Worm (Caenorhabditis elegans) whole organism, late embryonic: Measurements from ENCODE around the gene srbc-11.

Source experiments
- C38D4.7 ChIP-seq: fragments of 200-800 bp; sonication (Bioruptor generic); optimal IDR thresholded peaks from 2 replicates; lab custom pipeline; 2018; ENCODE audit warnings: mild to moderate bottlenecking, missing genetic modification characterization, moderate library complexity, missing compliant biosample characterization
- F13H6.1 ChIP-seq: sonication (generic microtip); optimal IDR thresholded peaks from 2 replicates; lab custom pipeline; 2016; ENCODE audit warnings: missing genetic modification characterization, missing compliant biosample characterization
- Y22D7AL.16 ChIP-seq: sonication (generic microtip); optimal IDR thresholded peaks from 2 replicates; lab custom pipeline; 2016; ENCODE audit warnings: missing genetic modification characterization, missing compliant biosample characterization
- ama-1 ChIP-seq: fragments of 150-350 bp; optimal IDR thresholded peaks from 2 replicates; lab custom pipeline; 2014
- ceh-14 ChIP-seq: sonication (generic microtip); optimal IDR thresholded peaks from 2 replicates; lab custom pipeline; 2016; ENCODE audit warnings: missing genotype, missing genetic modification characterization, missing compliant biosample characterization
- ceh-19 ChIP-seq: fragments of 200-800 bp; sonication (Bioruptor generic); optimal IDR thresholded peaks from 2 replicates; lab custom pipeline; 2018; ENCODE audit warnings: mild to moderate bottlenecking, missing genetic modification characterization, missing compliant biosample characterization
- ceh-2 ChIP-seq: sonication (generic microtip); optimal IDR thresholded peaks from 2 replicates; lab custom pipeline; 2016; ENCODE audit warnings: missing genotype, missing genetic modification characterization, missing compliant biosample characterization
- ceh-22 ChIP-seq: sonication (generic microtip); optimal IDR thresholded peaks from 2 replicates; lab custom pipeline; 2017; ENCODE audit warnings: missing biosample characterization, missing genetic modification characterization
- ceh-24 ChIP-seq: sonication (generic microtip); optimal IDR thresholded peaks from 2 replicates; lab custom pipeline; 2016; ENCODE audit warnings: mild to moderate bottlenecking, missing genetic modification characterization, missing compliant biosample characterization
- ceh-30 ChIP-seq: fragments of 150-350 bp; optimal IDR thresholded peaks from 2 replicates; lab custom pipeline; 2014; ENCODE audit warnings: missing biosample characterization, missing genetic modification characterization
- ceh-31 ChIP-seq: sonication (generic microtip); optimal IDR thresholded peaks from 2 replicates; lab custom pipeline; 2016; ENCODE audit warnings: missing genetic modification characterization, missing compliant biosample characterization
- ceh-34 ChIP-seq: sonication (generic microtip); optimal IDR thresholded peaks from 2 replicates; lab custom pipeline; 2016; ENCODE audit warnings: mild to moderate bottlenecking, missing genetic modification characterization, missing compliant biosample characterization
- ceh-48 ChIP-seq: sonication (generic microtip); optimal IDR thresholded peaks from 2 replicates; lab custom pipeline; 2016; ENCODE audit warnings: missing genetic modification characterization, inconsistent platforms, missing compliant biosample characterization
- ceh-9 ChIP-seq: sonication (generic microtip); optimal IDR thresholded peaks from 2 replicates; lab custom pipeline; 2016; ENCODE audit warnings: mild to moderate bottlenecking, missing genetic modification characterization, inconsistent platforms, missing compliant biosample characterization
- dve-1 ChIP-seq: sonication (generic microtip); optimal IDR thresholded peaks from 2 replicates; lab custom pipeline; 2017; ENCODE audit warnings: antibody characterized with exemption, mild to moderate bottlenecking, missing genetic modification characterization, missing compliant biosample characterization
- elt-4 ChIP-seq: sonication (generic microtip); optimal IDR thresholded peaks from 2 replicates; lab custom pipeline; 2016; ENCODE audit warnings: missing genetic modification characterization, missing compliant biosample characterization
- fax-1 ChIP-seq: sonication (generic microtip); optimal IDR thresholded peaks from 2 replicates; lab custom pipeline; 2016; ENCODE audit warnings: missing genotype, missing genetic modification characterization, missing compliant biosample characterization
- fkh-10 ChIP-seq: fragments of 150-350 bp; optimal IDR thresholded peaks from 2 replicates; lab custom pipeline; 2014; ENCODE audit warnings: missing biosample characterization, missing genetic modification reagents, missing genetic modification characterization
- fkh-6 ChIP-seq: sonication (generic microtip); optimal IDR thresholded peaks from 2 replicates; lab custom pipeline; 2016; ENCODE audit warnings: missing genetic modification characterization, missing compliant biosample characterization
- gmeb-2 ChIP-seq: sonication (generic microtip); optimal IDR thresholded peaks from 2 replicates; lab custom pipeline; 2016; ENCODE audit warnings: missing genetic modification characterization, inconsistent platforms, missing compliant biosample characterization
- hlh-15 ChIP-seq: sonication (generic microtip); optimal IDR thresholded peaks from 2 replicates; lab custom pipeline; 2016; ENCODE audit warnings: missing genetic modification characterization, missing compliant biosample characterization
- hlh-6 ChIP-seq: sonication (generic microtip); optimal IDR thresholded peaks from 2 replicates; lab custom pipeline; 2016; ENCODE audit warnings: missing genotype, missing genetic modification characterization, missing compliant biosample characterization
- lim-6 ChIP-seq: sonication (generic microtip); optimal IDR thresholded peaks from 2 replicates; lab custom pipeline; 2016; ENCODE audit warnings: missing genetic modification characterization, missing compliant biosample characterization
- lin-11 ChIP-seq: fragments of 200-800 bp; sonication (Bioruptor generic); optimal IDR thresholded peaks from 2 replicates; lab custom pipeline; 2018; ENCODE audit warnings: mild to moderate bottlenecking, missing genetic modification characterization, missing compliant biosample characterization
- madf-2 ChIP-seq: sonication (generic microtip); optimal IDR thresholded peaks from 2 replicates; lab custom pipeline; 2017; ENCODE audit warnings: missing genetic modification characterization, missing compliant biosample characterization
- nhr-232 ChIP-seq: sonication (generic microtip); optimal IDR thresholded peaks from 2 replicates; lab custom pipeline; 2016; ENCODE audit warnings: missing genetic modification characterization, missing compliant biosample characterization
- odd-2 ChIP-seq: sonication (generic microtip); optimal IDR thresholded peaks from 2 replicates; lab custom pipeline; 2017; ENCODE audit warnings: antibody characterized with exemption, mild to moderate bottlenecking, missing genetic modification characterization, missing compliant biosample characterization
- pax-1 ChIP-seq: fragments of 150-350 bp; optimal IDR thresholded peaks from 2 replicates; lab custom pipeline; 2014; ENCODE audit warnings: missing biosample characterization, missing genetic modification characterization
- pha-2 ChIP-seq: sonication (generic microtip); optimal IDR thresholded peaks from 2 replicates; lab custom pipeline; 2017; ENCODE audit warnings: mild to moderate bottlenecking, missing genetic modification characterization, missing compliant biosample characterization
- pha-4 ChIP-seq: fragments of 150-350 bp; optimal IDR thresholded peaks from 2 replicates; lab custom pipeline; 2018; ENCODE audit warnings: missing biosample characterization, missing genetic modification reagents, missing genetic modification characterization
- pqm-1 ChIP-seq: sonication (generic microtip); optimal IDR thresholded peaks from 2 replicates; lab custom pipeline; 2016; ENCODE audit warnings: missing genetic modification characterization, missing compliant biosample characterization
- ref-2 ChIP-seq: sonication (generic microtip); optimal IDR thresholded peaks from 2 replicates; lab custom pipeline; 2016; ENCODE audit warnings: missing genetic modification characterization, missing compliant biosample characterization
- sox-2 ChIP-seq: fragments of 200-800 bp; sonication (Bioruptor generic); IDR thresholded peaks from 2 replicates; pipeline ENCODE4 v1.3.6; 2022; ENCODE audit warnings: missing genetic modification reagents, missing genetic modification characterization, missing compliant biosample characterization
- sox-4 ChIP-seq: sonication (generic microtip); optimal IDR thresholded peaks from 2 replicates; lab custom pipeline; 2017; ENCODE audit warnings: mild to moderate bottlenecking, missing genetic modification characterization, inconsistent platforms, missing compliant biosample characterization
- tbx-2 ChIP-seq: sonication (generic microtip); optimal IDR thresholded peaks from 2 replicates; lab custom pipeline; 2016; ENCODE audit warnings: missing genetic modification characterization, missing compliant biosample characterization
- tbx-7 ChIP-seq: sonication (generic microtip); optimal IDR thresholded peaks from 2 replicates; lab custom pipeline; 2016; ENCODE audit warnings: missing genotype, missing genetic modification characterization, missing compliant biosample characterization
- ttx-3 ChIP-seq: sonication (generic microtip); optimal IDR thresholded peaks from 2 replicates; lab custom pipeline; 2016; ENCODE audit warnings: missing genetic modification reagents, missing genetic modification characterization, missing compliant biosample characterization
- unc-3 ChIP-seq, 2 experiments: fragments of 200-800 bp in 1 of 2; sonication (Bioruptor generic) in 1 of 2; sonication (generic microtip) in 1 of 2; conservative IDR thresholded peaks in 1 of 2; optimal IDR thresholded peaks in 1 of 2; 2 replicates each; pipeline versions ENCODE4 v1.3.6 to Lab custom; 2016 to 2022; ENCODE audit warnings: missing compliant biosample characterization in 2 of 2, missing genetic modification characterization in 2 of 2, missing genetic modification reagents in 1 of 2
- unc-55 ChIP-seq: sonication (generic microtip); optimal IDR thresholded peaks from 2 replicates; lab custom pipeline; 2017; ENCODE audit warnings: missing biosample characterization, missing genetic modification reagents, missing genetic modification characterization
- unc-86 ChIP-seq: sonication (generic microtip); optimal IDR thresholded peaks from 2 replicates; lab custom pipeline; 2016; ENCODE audit warnings: missing genetic modification characterization, missing compliant biosample characterization
- ztf-16 ChIP-seq: sonication (generic microtip); optimal IDR thresholded peaks from 2 replicates; lab custom pipeline; 2017; ENCODE audit warnings: missing genetic modification characterization, missing compliant biosample characterization

srbc-11 gene

ce11 chrV:7487518-7487917 is 7.6 kb downstream of the srbc-11 start, which contains the start of gene srbc-7:
Gene srbc-7, minus strand, starts transcription at chrV:7487618.
- TF ChIP-seq ref-2 (tag; lab: Kevin White, UChicago) = no peak
- TF ChIP-seq, all 69 proteins: peak for 0

- no peak for TF ChIP-seq tbx-2 (tag; lab: Kevin White, UChicago)
- TF ChIP-seq pha-2 (tag; lab: Kevin White, UChicago) = no peak
- no peak for TF ChIP-seq pax-1 (tag; lab: Kevin White, UChicago)
- no peak for TF ChIP-seq madf-2 (tag; lab: Kevin White, UChicago)
- TF ChIP-seq tbx-7 (tag; lab: Kevin White, UChicago) = no peak
- TF ChIP-seq ceh-34 = no peak
- TF ChIP-seq ceh-9 (tag; lab: Kevin White, UChicago) = no peak
These were observed 10.1 kb downstream of the srbc-11 start, which contains the start of gene srbc-8 for ce11 chrV:7485000-7485399. Gene srbc-8, minus strand, starts transcription at chrV:7485100.

ce11 chrV:7480949-7481348 is 14.1 kb downstream of the srbc-11 start, which contains the start of gene C18B10.6:
Gene C18B10.6, minus strand, starts transcription at chrV:7481049.
- no peak for TF ChIP-seq ttx-3 (tag; lab: Kevin White, UChicago)

- TF ChIP-seq ceh-19 (no peak), C38D4.7 (GFP tag; lab: Kevin White, UChicago) (no peak), ceh-9 (tag; lab: Kevin White, UChicago) (no peak), ztf-16 (tag; lab: Kevin White, UChicago) (no peak), ceh-30 (tag; lab: Kevin White, UChicago) (no peak), hlh-6 (no peak)
These were observed 16.7 kb downstream of the srbc-11 start, which contains the start of gene str-190 for ce11 chrV:7478404-7478803. Gene str-190, minus strand, starts transcription at chrV:7478504.

ce11 chrV:7476766-7477165 is 18.3 kb downstream of the srbc-11 start, which contains the start of gene srh-125:
Gene srh-125, minus strand, starts transcription at chrV:7476866.
- no peak for TF ChIP-seq sox-2 (GFP tag; lab: Robert Waterston, UW)
- TF ChIP-seq hlh-15 (tag; lab: Kevin White, UChicago) = no peak
- no peak for TF ChIP-seq Y22D7AL.16
- no peak for TF ChIP-seq pha-4
- TF ChIP-seq fax-1 (tag; lab: Kevin White, UChicago) = no peak
- TF ChIP-seq unc-55 (GFP tag; lab: Kevin White, UChicago) = no peak
- no peak for TF ChIP-seq sox-4 (tag; lab: Kevin White, UChicago)
- TF ChIP-seq, all 69 proteins: peak for 0

ce11 chrV:7472815-7473214 is 22.3 kb downstream of the srbc-11 start, which contains the start of gene str-28:
Gene str-28, minus strand, starts transcription at chrV:7472915.
- TF ChIP-seq nhr-232 (tag; lab: Kevin White, UChicago) (no peak), F13H6.1 (tag; lab: Kevin White, UChicago) (no peak), ceh-19 (no peak), tbx-7 (tag; lab: Kevin White, UChicago) (no peak), fkh-6 (tag; lab: Kevin White, UChicago) (no peak), ceh-24 (no peak), ceh-48 (tag; lab: Kevin White, UChicago) (no peak), odd-2 (tag; lab: Kevin White, UChicago) (no peak), pqm-1 (no peak), ceh-30 (tag; lab: Kevin White, UChicago) (no peak), ama-1 (no peak), ceh-22 (no peak), dve-1 (tag; lab: Kevin White, UChicago) (no peak), ceh-31 (tag; lab: Kevin White, UChicago) (no peak)

- TF ChIP-seq pha-2 (tag; lab: Kevin White, UChicago) (no peak), fkh-6 (tag; lab: Kevin White, UChicago) (peak; percentile 53), ceh-2 (tag; lab: Kevin White, UChicago) (peak; percentile 69), elt-4 (tag; lab: Kevin White, UChicago) (no peak), fkh-10 (no peak), F13H6.1 (tag; lab: Kevin White, UChicago) (peak; percentile 25), dve-1 (tag; lab: Kevin White, UChicago) (no peak), unc-86 (tag; lab: Kevin White, UChicago) (peak; percentile 15), lin-11 (tag; lab: Kevin White, UChicago) (no peak), ztf-16 (tag; lab: Kevin White, UChicago) (no peak), unc-3 (GFP tag; conservative IDR thresholded peaks at IDR 0.05; lab: Robert Waterston, UW) (no peak), unc-3 (tag; optimal IDR thresholded peaks at IDR 0.05; lab: Kevin White, UChicago) (no peak), gmeb-2 (tag; lab: Kevin White, UChicago) (peak; percentile 25), ceh-14 (tag; lab: Kevin White, UChicago) (peak; percentile 70), fax-1 (tag; lab: Kevin White, UChicago) (peak; percentile 15), lim-6 (tag; lab: Kevin White, UChicago) (peak; percentile 46), nhr-232 (tag; lab: Kevin White, UChicago) (no peak)
These were observed 29.6 kb downstream of the srbc-11 start, which contains the start of gene F25E5.1 for ce11 chrV:7465509-7465908. Gene F25E5.1, plus strand, starts transcription at chrV:7465884.
